Worm (Caenorhabditis elegans) whole organism, L2 larva: ENCODE measurements around the gene nhr-1.

ENCODE experiments used
- F13H6.1 ChIP-seq: sonication (generic microtip); optimal IDR thresholded peaks from 2 replicates; lab custom pipeline; 2016; ENCODE audit warnings: missing genetic modification characterization, missing compliant biosample characterization
- R02D3.7 ChIP-seq: fragments of 150-350 bp; optimal IDR thresholded peaks from 2 replicates; lab custom pipeline; 2014; ENCODE audit warnings: missing biosample characterization, missing genetic modification characterization
- Y55F3AM.14 ChIP-seq: fragments of 200-800 bp; sonication (Bioruptor generic); optimal IDR thresholded peaks from 2 replicates; lab custom pipeline; 2018; ENCODE audit warnings: mild to moderate bottlenecking, missing genetic modification characterization, missing compliant biosample characterization
- ZK546.5 ChIP-seq: sonication (generic microtip); optimal IDR thresholded peaks from 2 replicates; lab custom pipeline; 2017; ENCODE audit warnings: missing biosample characterization, missing genetic modification characterization
- alr-1 ChIP-seq: fragments of 150-350 bp; optimal IDR thresholded peaks from 2 replicates; lab custom pipeline; 2014; ENCODE audit warnings: missing biosample characterization, missing genetic modification characterization
- ama-1 ChIP-seq: fragments of 150-350 bp; optimal IDR thresholded peaks from 2 replicates; lab custom pipeline; 2018; ENCODE audit warnings: inconsistent platforms
- blmp-1 ChIP-seq: sonication (generic microtip); optimal IDR thresholded peaks from 2 replicates; lab custom pipeline; 2017; ENCODE audit warnings: missing genetic modification characterization, mild to moderate bottlenecking, missing compliant biosample characterization, antibody characterized with exemption, moderate library complexity; ENCODE audit not compliant: insufficient read depth
- ceh-16 ChIP-seq: fragments of 150-350 bp; optimal IDR thresholded peaks from 2 replicates; lab custom pipeline; 2014; ENCODE audit warnings: missing biosample characterization, missing genetic modification characterization
- ceh-82 ChIP-seq: fragments of 150-350 bp; optimal IDR thresholded peaks from 2 replicates; lab custom pipeline; 2014; ENCODE audit warnings: missing biosample characterization, missing genetic modification characterization
- crh-2 ChIP-seq: sonication (generic microtip); optimal IDR thresholded peaks from 2 replicates; lab custom pipeline; 2017; ENCODE audit warnings: missing biosample characterization, missing genetic modification characterization
- dmd-4 ChIP-seq: sonication (generic microtip); optimal IDR thresholded peaks from 2 replicates; lab custom pipeline; 2017; ENCODE audit warnings: missing biosample characterization, missing genetic modification characterization
- elt-1 ChIP-seq: fragments of 150-350 bp; optimal IDR thresholded peaks from 2 replicates; lab custom pipeline; 2014; ENCODE audit warnings: missing biosample characterization, missing genetic modification characterization
- fos-1 ChIP-seq: fragments of 150-350 bp; optimal IDR thresholded peaks from 2 replicates; lab custom pipeline; 2014; ENCODE audit warnings: missing biosample characterization, missing genetic modification characterization
- gmeb-1 ChIP-seq: fragments of 150-350 bp; optimal IDR thresholded peaks from 2 replicates; lab custom pipeline; 2014; ENCODE audit warnings: missing biosample characterization, missing genetic modification characterization
- lin-11 ChIP-seq: fragments of 150-350 bp; sonication (generic microtip); optimal IDR thresholded peaks from 2 replicates; lab custom pipeline; 2014; ENCODE audit warnings: missing biosample characterization, missing genetic modification characterization, inconsistent platforms, mixed read lengths
- lin-13 ChIP-seq: fragments of 150-350 bp; optimal IDR thresholded peaks from 2 replicates; lab custom pipeline; 2014; ENCODE audit warnings: missing biosample characterization, missing genetic modification reagents, missing genetic modification characterization
- lsy-2 ChIP-seq, 2 experiments: fragments of 150-350 bp in 1 of 2; sonication (generic microtip) in 1 of 2; optimal IDR thresholded peaks; 2 replicates each; lab custom pipeline; 2014 to 2017; ENCODE audit warnings: missing biosample characterization in 2 of 2, missing genetic modification characterization in 2 of 2
- mbf-1 ChIP-seq: sonication (generic microtip); optimal IDR thresholded peaks from 2 replicates; lab custom pipeline; 2017; ENCODE audit warnings: missing biosample characterization, missing genetic modification characterization
- mdl-1 ChIP-seq, 2 experiments: fragments of 150-350 bp in 1 of 2; sonication (generic microtip) in 1 of 2; optimal IDR thresholded peaks; 2 replicates each; lab custom pipeline; 2017; ENCODE audit warnings: missing biosample characterization in 2 of 2, missing genetic modification characterization in 2 of 2
- nhr-10 ChIP-seq: sonication (generic microtip); optimal IDR thresholded peaks from 2 replicates; lab custom pipeline; 2017; ENCODE audit warnings: missing biosample characterization, missing genetic modification characterization
- nhr-12 ChIP-seq: fragments of 150-350 bp; optimal IDR thresholded peaks from 2 replicates; lab custom pipeline; 2014; ENCODE audit warnings: missing biosample characterization, missing genetic modification characterization
- nhr-129 ChIP-seq: fragments of 150-350 bp; optimal IDR thresholded peaks from 2 replicates; lab custom pipeline; 2014; ENCODE audit warnings: missing biosample characterization, missing genetic modification characterization
- nhr-23 ChIP-seq: fragments of 150-350 bp; optimal IDR thresholded peaks from 2 replicates; lab custom pipeline; 2014; ENCODE audit warnings: missing biosample characterization, missing genetic modification reagents, missing genetic modification characterization
- nhr-237 ChIP-seq: fragments of 150-350 bp; optimal IDR thresholded peaks from 2 replicates; lab custom pipeline; 2014; ENCODE audit warnings: missing biosample characterization, missing genetic modification characterization
- nhr-25 ChIP-seq: fragments of 150-350 bp; sonication (generic microtip); optimal IDR thresholded peaks from 3 replicates; lab custom pipeline; 2014; ENCODE audit warnings: missing biosample characterization, missing genetic modification characterization
- nhr-6 ChIP-seq: fragments of 150-350 bp; optimal IDR thresholded peaks from 2 replicates; lab custom pipeline; 2014; ENCODE audit warnings: missing biosample characterization, missing genetic modification characterization
- nhr-77 ChIP-seq: fragments of 150-350 bp; optimal IDR thresholded peaks from 2 replicates; lab custom pipeline; 2014; ENCODE audit warnings: missing biosample characterization, missing genetic modification characterization
- peb-1 ChIP-seq: fragments of 150-350 bp; optimal IDR thresholded peaks from 2 replicates; lab custom pipeline; 2014; ENCODE audit warnings: missing biosample characterization, missing genetic modification characterization
- sem-4 ChIP-seq: fragments of 150-350 bp; optimal IDR thresholded peaks from 2 replicates; lab custom pipeline; 2014; ENCODE audit warnings: missing biosample characterization, missing genetic modification reagents, missing genetic modification characterization
- skn-1 ChIP-seq: sonication (generic microtip); optimal IDR thresholded peaks from 2 replicates; lab custom pipeline; 2017; ENCODE audit warnings: missing biosample characterization, missing genetic modification characterization
- sma-3 ChIP-seq: sonication (generic microtip); optimal IDR thresholded peaks from 2 replicates; lab custom pipeline; 2016; ENCODE audit warnings: missing genetic modification reagents, missing genetic modification characterization, missing compliant biosample characterization
- sma-9 ChIP-seq, 2 experiments: fragments of 150-350 bp in 1 of 2; sonication (generic microtip) in 1 of 2; optimal IDR thresholded peaks; 2 replicates each; lab custom pipeline; 2014 to 2016; ENCODE audit warnings: missing genetic modification characterization in 2 of 2, mild to moderate bottlenecking in 1 of 2, missing biosample characterization in 1 of 2, missing compliant biosample characterization in 1 of 2, missing genetic modification reagents in 1 of 2, moderate library complexity in 1 of 2
- unc-39 ChIP-seq: fragments of 150-350 bp; optimal IDR thresholded peaks from 2 replicates; lab custom pipeline; 2014; ENCODE audit warnings: missing biosample characterization, missing genetic modification characterization
- unc-55 ChIP-seq: fragments of 150-350 bp; sonication (generic microtip); optimal IDR thresholded peaks from 3 replicates; lab custom pipeline; 2014; ENCODE audit warnings: missing biosample characterization, missing genetic modification reagents, missing genetic modification characterization
- unc-62 ChIP-seq: fragments of 150-350 bp; optimal IDR thresholded peaks from 2 replicates; lab custom pipeline; 2014; ENCODE audit warnings: missing biosample characterization, missing genetic modification reagents, missing genetic modification characterization
- zag-1 ChIP-seq: fragments of 150-350 bp; optimal IDR thresholded peaks from 2 replicates; lab custom pipeline; 2014; ENCODE audit warnings: missing biosample characterization, missing genetic modification characterization
- ztf-11 ChIP-seq: sonication (generic microtip); optimal IDR thresholded peaks from 2 replicates; lab custom pipeline; 2017; ENCODE audit warnings: missing biosample characterization, missing genetic modification characterization
- ztf-4 ChIP-seq: fragments of 150-350 bp; optimal IDR thresholded peaks from 2 replicates; lab custom pipeline; 2014; ENCODE audit warnings: missing biosample characterization, missing genetic modification characterization

nhr-1 gene

DNA sequence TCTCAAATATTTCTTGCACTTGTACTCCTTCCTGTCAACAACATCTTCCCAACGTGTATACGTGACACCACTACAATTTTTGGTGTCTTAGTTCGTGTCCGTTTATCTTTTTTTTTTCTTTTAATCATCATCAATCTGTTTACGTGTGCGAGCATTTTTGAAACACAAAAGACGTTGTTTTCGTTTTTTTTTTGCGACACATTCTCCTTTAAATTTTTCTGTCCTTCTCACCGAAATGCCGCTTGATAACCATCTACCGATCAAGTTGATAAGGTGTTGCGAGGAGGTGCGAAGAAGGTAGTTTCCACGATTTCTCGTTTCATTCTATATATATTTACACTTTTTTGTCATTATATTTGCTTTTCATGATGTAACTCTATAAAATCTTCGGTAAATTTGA, 3.3 kb upstream of the nhr-1 start:
- TF ChIP-seq sma-9 (GFP tag; optimal IDR thresholded peaks at IDR 0.05; lab: Kevin White, UChicago) (peak; percentile 20), sma-9 (tag; optimal IDR thresholded peaks at IDR 0.05; lab: Kevin White, UChicago) (no peak), nhr-25 (peak; percentile 29), nhr-10 (no peak), fos-1 (peak; percentile 37), crh-2 (tag; lab: Kevin White, UChicago) (peak; percentile 31), ceh-82 (tag; lab: Kevin White, UChicago) (no peak), gmeb-1 (no peak), nhr-237 (tag; lab: Kevin White, UChicago) (no peak), F13H6.1 (tag; lab: Kevin White, UChicago) (no peak), elt-1 (tag; lab: Kevin White, UChicago) (peak; percentile 1)

DNA sequence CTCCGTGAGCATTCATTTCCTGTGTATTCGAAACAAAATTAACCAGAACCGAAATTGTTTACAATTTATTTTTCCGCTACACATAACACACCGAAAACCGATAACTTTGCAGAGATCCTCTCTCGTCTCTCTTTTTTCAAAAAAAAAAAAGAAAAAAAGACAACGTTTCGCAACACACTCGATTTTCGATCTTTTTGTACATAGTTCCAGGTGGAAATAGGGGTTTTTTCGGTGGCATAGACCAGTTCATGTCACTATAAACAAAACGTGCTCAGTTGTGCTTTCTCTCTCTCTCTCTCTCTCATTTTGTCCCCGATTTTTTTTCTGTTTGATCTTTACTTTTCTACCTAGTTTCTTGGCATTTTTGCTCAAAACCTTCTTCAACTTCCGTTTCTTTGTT, 559 bp downstream of the nhr-1 start:
- no peak for TF ChIP-seq Y55F3AM.14 (GFP tag; lab: Kevin White, UChicago)
- no peak for TF ChIP-seq nhr-77 (tag; lab: Kevin White, UChicago)
- TF ChIP-seq fos-1, result no peak
- TF ChIP-seq R02D3.7 (tag; lab: Kevin White, UChicago), result no peak
- TF ChIP-seq ceh-82 (tag; lab: Kevin White, UChicago), result no peak
- no peak for TF ChIP-seq elt-1 (tag; lab: Kevin White, UChicago)
- TF ChIP-seq unc-39 (tag; lab: Kevin White, UChicago), result no peak
- peak; percentile 12 for TF ChIP-seq sma-9 (GFP tag; optimal IDR thresholded peaks at IDR 0.05; lab: Kevin White, UChicago)
- no peak for TF ChIP-seq sma-9 (tag; optimal IDR thresholded peaks at IDR 0.05; lab: Kevin White, UChicago)
- no peak for TF ChIP-seq nhr-23
- no peak for TF ChIP-seq ceh-16 (tag; lab: Kevin White, UChicago)
- no peak for TF ChIP-seq dmd-4 (tag; lab: Kevin White, UChicago)
- no peak for TF ChIP-seq nhr-6 (tag; lab: Kevin White, UChicago)
- TF ChIP-seq sma-3 (GFP tag; lab: Kevin White, UChicago), result no peak
- peak; percentile 36 for TF ChIP-seq F13H6.1 (tag; lab: Kevin White, UChicago)
- TF ChIP-seq alr-1, result no peak
- no peak for TF ChIP-seq lsy-2 (tag; optimal IDR thresholded peaks at IDR 0.05; lab: Kevin White, UChicago)
- TF ChIP-seq unc-62 (GFP tag; lab: Kevin White, UChicago), result no peak
- no peak for TF ChIP-seq ztf-11
- peak; percentile 38 for TF ChIP-seq unc-55 (GFP tag; lab: Kevin White, UChicago)
- TF ChIP-seq lin-11, result no peak
- TF ChIP-seq sem-4 (tag; lab: Kevin White, UChicago), result no peak

DNA sequence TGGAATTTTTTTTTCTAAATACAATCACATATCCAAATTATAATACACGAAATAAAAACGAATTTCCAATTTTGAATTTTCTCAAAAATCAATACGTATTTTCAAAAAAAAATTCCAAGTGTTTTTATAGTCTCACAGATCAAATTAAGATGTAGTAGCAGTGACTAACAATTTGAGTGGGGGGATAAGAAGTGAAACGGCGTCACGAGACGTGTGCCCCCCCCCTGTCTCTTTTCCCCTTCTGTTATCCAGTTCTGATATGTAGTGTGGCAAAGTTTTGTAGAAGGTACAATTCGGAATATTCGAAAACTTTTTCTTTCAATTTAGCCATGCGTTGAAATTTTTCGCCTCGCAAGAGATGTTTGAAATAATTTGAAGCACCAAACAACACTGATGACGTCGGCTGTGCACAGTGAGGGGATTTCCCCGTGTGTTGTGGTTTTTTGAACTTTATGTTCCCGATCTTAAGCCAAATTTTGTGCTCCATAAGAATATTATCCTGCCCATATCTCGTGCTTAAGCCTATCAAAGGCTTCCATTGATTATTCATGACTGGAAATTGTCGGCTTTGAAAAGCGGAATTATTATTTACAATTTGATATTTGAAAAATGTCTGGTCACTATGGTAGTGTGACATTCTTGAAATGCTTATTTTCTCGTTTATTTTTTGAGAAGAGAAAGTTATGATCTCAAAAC, 1.5 kb downstream of the nhr-1 start:
- TF ChIP-seq fos-1, result peak; percentile 24
- TF ChIP-seq ceh-16 (tag; lab: Kevin White, UChicago), result no peak
- peak; percentile 10 for TF ChIP-seq nhr-25
- peak; percentile 66 for TF ChIP-seq blmp-1 (tag; lab: Kevin White, UChicago)
- peak; percentile 16 for TF ChIP-seq unc-55 (GFP tag; lab: Kevin White, UChicago)

DNA sequence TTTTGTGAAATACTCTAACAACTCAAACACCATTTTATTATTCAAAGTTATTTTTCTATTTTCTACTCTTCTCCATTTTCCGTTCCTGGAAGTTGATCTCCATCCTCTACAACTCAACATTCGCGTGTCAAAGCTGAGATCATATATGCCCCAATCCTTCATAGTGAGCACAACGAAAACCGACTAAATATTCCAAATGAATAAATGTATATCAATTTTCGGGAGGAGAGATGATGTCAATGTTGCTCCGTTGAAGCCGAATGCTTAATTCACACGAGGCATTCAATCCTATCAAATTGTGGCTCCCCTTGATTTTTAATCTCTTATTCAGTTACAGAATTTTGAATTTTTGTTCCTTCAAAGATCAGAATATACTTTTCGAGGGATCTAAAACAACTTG, 2.6 kb downstream of the nhr-1 start:
- TF ChIP-seq zag-1 (tag; lab: Kevin White, UChicago), result no peak
- TF ChIP-seq ama-1 (lab: Kevin White, UChicago), result no peak
- TF ChIP-seq mdl-1 (tag; optimal IDR thresholded peaks at IDR 0.05; lab: Kevin White, UChicago), result no peak
- no peak for TF ChIP-seq nhr-12
- TF ChIP-seq ztf-4 (tag; lab: Kevin White, UChicago), result no peak
- TF ChIP-seq ZK546.5 (tag; lab: Kevin White, UChicago), result no peak
- TF ChIP-seq ztf-11, result no peak
- TF ChIP-seq sma-3 (GFP tag; lab: Kevin White, UChicago), result no peak
- no peak for TF ChIP-seq unc-62 (GFP tag; lab: Kevin White, UChicago)
- no peak for TF ChIP-seq lin-13
- TF ChIP-seq skn-1 (tag; lab: Kevin White, UChicago), result no peak
- TF ChIP-seq nhr-6 (tag; lab: Kevin White, UChicago), result no peak
- TF ChIP-seq dmd-4 (tag; lab: Kevin White, UChicago), result no peak
- no peak for TF ChIP-seq nhr-129 (tag; lab: Kevin White, UChicago)
- no peak for TF ChIP-seq mbf-1
- no peak for TF ChIP-seq unc-55 (GFP tag; lab: Kevin White, UChicago)
- TF ChIP-seq nhr-10, result no peak
- no peak for TF ChIP-seq peb-1 (tag; lab: Kevin White, UChicago)
